Worm (Caenorhabditis elegans): Measurements from ENCODE around the gene cpg-9.

DNA sequence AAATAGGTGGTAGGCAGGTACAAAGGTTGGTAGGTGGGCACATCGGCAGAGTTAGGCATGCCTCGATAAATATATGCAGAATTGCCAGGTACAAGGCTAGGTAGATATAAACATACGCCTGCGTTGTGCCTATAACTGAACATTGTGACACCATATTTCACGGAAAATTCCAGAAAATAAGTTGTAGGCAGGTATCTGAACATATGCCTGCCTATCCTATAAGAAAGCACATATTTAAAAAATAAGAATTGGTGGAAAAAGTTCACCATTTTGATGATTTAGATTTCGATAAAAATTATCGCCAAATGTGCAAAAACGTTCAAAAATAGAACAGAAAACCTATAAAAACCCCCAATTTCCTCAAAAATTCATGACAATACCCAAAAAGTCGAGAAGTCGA lies 19.6 kb upstream of the cpg-9 start:
- TF ChIP-seq dao-5 (tag; optimal IDR thresholded peaks at IDR 0.05) (no peak), him-1 (tag; optimal IDR thresholded peaks at IDR 0.05) (no peak)

Measured in whole organism, L4/young adult.